Worm (Caenorhabditis elegans): ENCODE measurements around the gene col-93.

DNA sequence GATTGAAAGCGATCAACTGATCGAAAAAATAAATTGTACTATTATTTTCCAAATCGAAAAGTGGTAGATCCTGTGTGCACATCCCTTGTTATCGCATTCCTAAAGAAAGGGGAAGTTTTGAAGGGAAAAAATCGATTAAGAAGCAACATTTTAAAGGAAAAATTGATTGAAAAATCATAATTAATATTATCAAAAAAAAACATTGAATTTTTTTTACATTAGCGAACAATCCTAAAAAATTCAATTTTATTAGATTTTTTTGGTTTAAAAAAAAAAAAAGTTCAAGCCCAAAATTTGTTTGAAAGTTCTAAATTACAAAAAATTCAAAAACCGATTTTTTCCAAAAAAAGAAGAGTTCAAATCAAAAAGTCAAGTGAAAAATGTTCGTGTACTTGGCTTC is 9.7 kb upstream of the col-93 start, which contains the start of gene dmsr-5:
- TF ChIP-seq ama-1 (optimal IDR thresholded peaks at IDR 0.05) (no peak), hlh-15 (tag; optimal IDR thresholded peaks at IDR 0.05) (no peak), ceh-2 (tag; optimal IDR thresholded peaks at IDR 0.05) (no peak), dve-1 (tag; optimal IDR thresholded peaks at IDR 0.05) (no peak), unc-55 (GFP tag; optimal IDR thresholded peaks at IDR 0.05) (no peak), ceh-45 (GFP tag; IDR thresholded peaks at IDR 0.05) (no peak), dmd-4 (tag; optimal IDR thresholded peaks at IDR 0.05; ENCODE audit: borderline replicate concordance) (no peak), fkh-10 (GFP tag; optimal IDR thresholded peaks at IDR 0.05) (no peak), ahr-1 (tag; optimal IDR thresholded peaks at IDR 0.05) (no peak), nfya-1 (tag; optimal IDR thresholded peaks at IDR 0.05) (no peak)
